Worm (Caenorhabditis elegans) whole organism, early embryonic: ENCODE measurements around the gene ifc-2.

Experiments used
- B0310.2 ChIP-seq: sonication (generic microtip); optimal IDR thresholded peaks from 2 replicates; lab custom pipeline; 2016; ENCODE audit warnings: mild to moderate bottlenecking, missing genetic modification characterization, missing compliant biosample characterization
- F13C5.2 ChIP-seq: sonication (generic microtip); optimal IDR thresholded peaks from 2 replicates; lab custom pipeline; 2017; ENCODE audit warnings: mild to moderate bottlenecking, missing genetic modification characterization, inconsistent platforms, missing compliant biosample characterization
- aly-1 ChIP-seq: sonication (generic microtip); optimal IDR thresholded peaks from 2 replicates; lab custom pipeline; 2016; ENCODE audit warnings: missing genetic modification characterization, missing compliant biosample characterization
- ama-1 ChIP-seq: fragments of 150-350 bp; optimal IDR thresholded peaks from 2 replicates; lab custom pipeline; 2014
- ceh-13 ChIP-seq: fragments of 200-800 bp; sonication (Bioruptor generic); optimal IDR thresholded peaks from 2 replicates; lab custom pipeline; 2018; ENCODE audit warnings: mild to moderate bottlenecking, missing genetic modification characterization, missing compliant biosample characterization
- ceh-36 ChIP-seq: sonication (generic microtip); optimal IDR thresholded peaks from 2 replicates; lab custom pipeline; 2016; ENCODE audit warnings: missing genetic modification characterization, inconsistent platforms, missing compliant biosample characterization
- ets-7 ChIP-seq: sonication (generic microtip); optimal IDR thresholded peaks from 2 replicates; lab custom pipeline; 2016; ENCODE audit warnings: missing genotype, missing genetic modification characterization, missing compliant biosample characterization
- flt-1 ChIP-seq: fragments of 200-800 bp; sonication (Bioruptor generic); IDR thresholded peaks from 2 replicates; pipeline ENCODE4 v1.3.6; 2022; ENCODE audit warnings: missing genetic modification characterization, missing compliant biosample characterization
- hmbx-1 ChIP-seq: sonication (generic microtip); optimal IDR thresholded peaks from 2 replicates; lab custom pipeline; 2016; ENCODE audit warnings: mild to moderate bottlenecking, missing genetic modification characterization, missing compliant biosample characterization
- hmg-4 ChIP-seq: fragments of 200-800 bp; sonication (Bioruptor generic); optimal IDR thresholded peaks from 2 replicates; lab custom pipeline; 2018; ENCODE audit warnings: mild to moderate bottlenecking, missing genetic modification characterization, missing compliant biosample characterization
- hnd-1 ChIP-seq: sonication (generic microtip); optimal IDR thresholded peaks from 2 replicates; lab custom pipeline; 2016; ENCODE audit warnings: missing genetic modification characterization, missing compliant biosample characterization
- pes-1 ChIP-seq: fragments of 200-800 bp; sonication (Bioruptor generic); IDR thresholded peaks from 2 replicates; pipeline ENCODE4 v1.3.6; 2022; ENCODE audit warnings: missing genetic modification reagents, missing genetic modification characterization, missing compliant biosample characterization
- scrt-1 ChIP-seq: fragments of 200-800 bp; sonication (Bioruptor generic); IDR thresholded peaks from 2 replicates; pipeline ENCODE4 v1.3.6; 2022; ENCODE audit warnings: missing genetic modification characterization, missing compliant biosample characterization
- sea-1 ChIP-seq: fragments of 200-800 bp; sonication (Bioruptor generic); conservative IDR thresholded peaks from 2 replicates; pipeline ENCODE4 v1.3.6; 2022; ENCODE audit warnings: missing genetic modification characterization, missing compliant biosample characterization
- tbx-11 ChIP-seq: fragments of 200-800 bp; sonication (Bioruptor generic); IDR thresholded peaks from 2 replicates; pipeline ENCODE4 v1.3.6; 2022; ENCODE audit warnings: missing genetic modification characterization, missing compliant biosample characterization
- tbx-37 ChIP-seq: fragments of 200-800 bp; sonication (Bioruptor generic); conservative IDR thresholded peaks from 2 replicates; pipeline ENCODE4 v1.3.6; 2022; ENCODE audit warnings: missing genetic modification reagents, missing genetic modification characterization, missing compliant biosample characterization
- tra-4 ChIP-seq: sonication (generic microtip); optimal IDR thresholded peaks from 2 replicates; lab custom pipeline; 2017; ENCODE audit warnings: missing genetic modification characterization, missing compliant biosample characterization

ifc-2 gene

ce11 chrX:617730-618129 is 37.0 kb downstream of the ifc-2 start:
- TF ChIP-seq sea-1 (GFP tag; lab: Robert Waterston, UW) (no peak), ceh-13 (GFP tag; lab: Kevin White, UChicago) (no peak), aly-1 (tag; lab: Kevin White, UChicago) (no peak), ceh-36 (no peak), scrt-1 (no peak), tbx-11 (GFP tag; lab: Robert Waterston, UW) (no peak), B0310.2 (tag; lab: Kevin White, UChicago) (no peak), ama-1 (lab: Kevin White, UChicago) (no peak), hnd-1 (no peak), flt-1 (GFP tag; lab: Robert Waterston, UW) (no peak), tra-4 (tag; lab: Kevin White, UChicago) (no peak), hmbx-1 (tag; lab: Kevin White, UChicago) (no peak), tbx-37 (no peak), F13C5.2 (tag; lab: Kevin White, UChicago) (no peak), hmg-4 (GFP tag; lab: Kevin White, UChicago) (no peak), ets-7 (tag; lab: Kevin White, UChicago) (no peak), pes-1 (no peak)

DNA sequence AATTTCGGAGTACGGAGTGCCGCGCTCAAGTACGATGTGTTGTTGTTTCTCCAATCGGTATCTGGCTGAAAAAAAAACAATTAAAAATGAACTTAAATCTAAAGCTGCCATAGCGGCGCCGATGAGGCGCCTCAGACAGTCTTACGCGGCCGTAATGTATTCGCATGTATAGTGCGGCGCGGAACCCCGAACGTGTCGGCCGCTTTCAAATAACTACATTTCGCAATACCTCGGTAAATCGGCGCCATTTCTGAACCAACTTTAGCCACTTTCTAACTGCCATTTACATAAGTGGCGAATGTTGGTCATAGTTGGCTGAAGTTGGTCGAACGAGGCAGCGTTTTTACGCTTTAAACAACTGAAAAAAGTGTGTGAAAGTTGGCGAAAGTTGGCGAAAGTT is 41.9 kb downstream of the ifc-2 start:
- no peak for TF ChIP-seq pes-1
- no peak for TF ChIP-seq ceh-36
- no peak for TF ChIP-seq tbx-11 (GFP tag; lab: Robert Waterston, UW)
- no peak for TF ChIP-seq B0310.2 (tag; lab: Kevin White, UChicago)
- no peak for TF ChIP-seq aly-1 (tag; lab: Kevin White, UChicago)
- no peak for TF ChIP-seq ceh-13 (GFP tag; lab: Kevin White, UChicago)
- TF ChIP-seq hnd-1, result no peak
- TF ChIP-seq scrt-1, result no peak
- TF ChIP-seq tra-4 (tag; lab: Kevin White, UChicago), result no peak
- TF ChIP-seq tbx-37, result no peak
- TF ChIP-seq hmg-4 (GFP tag; lab: Kevin White, UChicago), result no peak
- TF ChIP-seq sea-1 (GFP tag; lab: Robert Waterston, UW), result no peak
- no peak for TF ChIP-seq flt-1 (GFP tag; lab: Robert Waterston, UW)
- TF ChIP-seq hmbx-1 (tag; lab: Kevin White, UChicago), result no peak

DNA sequence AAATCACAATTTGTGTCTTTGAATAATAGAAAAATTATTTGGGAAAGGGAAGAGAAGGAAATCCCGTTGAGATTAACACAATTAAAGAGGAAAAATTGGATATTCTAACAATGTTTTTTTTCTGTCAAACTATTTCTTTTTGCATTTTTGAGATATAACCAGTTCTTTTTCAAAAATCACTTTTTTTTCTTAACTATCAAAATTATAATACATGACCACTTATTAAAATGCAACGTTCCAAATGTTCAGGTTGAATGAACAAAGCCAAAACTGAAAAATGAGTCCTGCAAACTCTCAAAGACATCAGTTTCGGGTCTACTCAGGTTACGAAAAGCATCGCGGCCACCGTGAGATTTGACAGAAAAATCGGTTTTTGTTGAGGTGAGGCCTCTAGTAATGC is 45.2 kb downstream of the ifc-2 start:
- TF ChIP-seq hmbx-1 (tag; lab: Kevin White, UChicago), result no peak
- no peak for TF ChIP-seq sea-1 (GFP tag; lab: Robert Waterston, UW)
- no peak for TF ChIP-seq F13C5.2 (tag; lab: Kevin White, UChicago)
- TF ChIP-seq ceh-13 (GFP tag; lab: Kevin White, UChicago), result no peak
- no peak for TF ChIP-seq hnd-1
- TF ChIP-seq flt-1 (GFP tag; lab: Robert Waterston, UW), result no peak
- no peak for TF ChIP-seq ama-1 (lab: Kevin White, UChicago)
- TF ChIP-seq aly-1 (tag; lab: Kevin White, UChicago), result no peak
- TF ChIP-seq pes-1, result no peak
- TF ChIP-seq scrt-1, result no peak
- TF ChIP-seq tra-4 (tag; lab: Kevin White, UChicago), result no peak
- no peak for TF ChIP-seq ets-7 (tag; lab: Kevin White, UChicago)
- no peak for TF ChIP-seq tbx-37
- no peak for TF ChIP-seq B0310.2 (tag; lab: Kevin White, UChicago)
- TF ChIP-seq tbx-11 (GFP tag; lab: Robert Waterston, UW), result no peak

DNA sequence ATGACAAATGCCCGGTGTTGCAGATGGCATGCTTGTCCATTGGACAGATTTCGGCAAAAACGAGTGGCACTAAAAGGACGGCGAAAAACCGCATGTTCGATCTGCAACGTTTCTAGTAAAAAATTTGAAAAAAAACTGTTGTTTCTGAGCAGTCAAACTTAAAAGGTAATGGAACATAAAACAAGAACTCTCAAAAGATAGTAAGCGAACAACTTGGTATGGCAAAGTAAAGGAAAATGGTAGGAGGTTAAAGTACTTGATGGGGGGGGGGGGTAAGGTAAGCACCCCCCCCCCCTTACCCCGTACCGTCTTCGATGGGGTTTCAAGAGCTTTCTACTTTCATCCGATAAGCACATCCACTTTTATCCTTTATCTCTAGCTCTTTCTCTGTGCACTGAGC is 46.3 kb downstream of the ifc-2 start, which contains the start of gene F13C5.5:
F13C5.5 (minus strand) TSS at position 101 of the 400 bp plus-strand sequence.
- no peak for TF ChIP-seq scrt-1
- TF ChIP-seq B0310.2 (tag; lab: Kevin White, UChicago), result no peak
- TF ChIP-seq flt-1 (GFP tag; lab: Robert Waterston, UW), result no peak
- no peak for TF ChIP-seq tbx-37
- TF ChIP-seq ama-1 (lab: Kevin White, UChicago), result no peak
- no peak for TF ChIP-seq sea-1 (GFP tag; lab: Robert Waterston, UW)
- no peak for TF ChIP-seq tra-4 (tag; lab: Kevin White, UChicago)
- no peak for TF ChIP-seq ceh-13 (GFP tag; lab: Kevin White, UChicago)
- no peak for TF ChIP-seq tbx-11 (GFP tag; lab: Robert Waterston, UW)
- no peak for TF ChIP-seq hmbx-1 (tag; lab: Kevin White, UChicago)
- TF ChIP-seq ets-7 (tag; lab: Kevin White, UChicago), result no peak
- TF ChIP-seq pes-1, result no peak

DNA sequence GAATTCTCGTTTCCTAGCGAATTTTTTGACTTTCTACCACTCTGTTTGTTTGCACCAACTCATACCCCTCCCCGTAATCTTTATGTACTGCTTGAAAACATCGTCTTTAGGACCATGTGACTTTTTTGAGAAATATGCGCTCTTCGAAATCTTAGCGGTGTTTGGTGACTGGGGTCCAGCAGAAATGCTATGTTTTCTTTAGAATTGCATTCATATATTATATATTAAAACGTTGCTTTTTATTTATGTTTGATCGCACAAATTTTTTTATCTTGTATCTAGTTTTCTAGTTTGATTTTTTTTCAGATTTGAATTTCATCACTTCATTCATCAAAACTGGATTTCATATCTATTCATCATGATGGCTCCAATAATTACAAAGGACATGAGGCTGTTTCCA is 52.8 kb downstream of the ifc-2 start, which contains the start of gene F13C5.1:
F13C5.1 (plus strand) TSS at position 301 of the 400 bp plus-strand sequence.
- no peak for TF ChIP-seq pes-1
- TF ChIP-seq flt-1 (GFP tag; lab: Robert Waterston, UW), result no peak
- TF ChIP-seq B0310.2 (tag; lab: Kevin White, UChicago), result no peak
- TF ChIP-seq ceh-36, result no peak
- no peak for TF ChIP-seq ets-7 (tag; lab: Kevin White, UChicago)
- TF ChIP-seq ceh-13 (GFP tag; lab: Kevin White, UChicago), result no peak
- TF ChIP-seq tbx-37, result no peak
- no peak for TF ChIP-seq hnd-1
- TF ChIP-seq scrt-1, result no peak
- TF ChIP-seq F13C5.2 (tag; lab: Kevin White, UChicago), result no peak
- no peak for TF ChIP-seq aly-1 (tag; lab: Kevin White, UChicago)
- no peak for TF ChIP-seq hmg-4 (GFP tag; lab: Kevin White, UChicago)
- TF ChIP-seq tbx-11 (GFP tag; lab: Robert Waterston, UW), result no peak
- TF ChIP-seq tra-4 (tag; lab: Kevin White, UChicago), result no peak
- TF ChIP-seq hmbx-1 (tag; lab: Kevin White, UChicago), result no peak
- TF ChIP-seq ama-1 (lab: Kevin White, UChicago), result no peak

DNA sequence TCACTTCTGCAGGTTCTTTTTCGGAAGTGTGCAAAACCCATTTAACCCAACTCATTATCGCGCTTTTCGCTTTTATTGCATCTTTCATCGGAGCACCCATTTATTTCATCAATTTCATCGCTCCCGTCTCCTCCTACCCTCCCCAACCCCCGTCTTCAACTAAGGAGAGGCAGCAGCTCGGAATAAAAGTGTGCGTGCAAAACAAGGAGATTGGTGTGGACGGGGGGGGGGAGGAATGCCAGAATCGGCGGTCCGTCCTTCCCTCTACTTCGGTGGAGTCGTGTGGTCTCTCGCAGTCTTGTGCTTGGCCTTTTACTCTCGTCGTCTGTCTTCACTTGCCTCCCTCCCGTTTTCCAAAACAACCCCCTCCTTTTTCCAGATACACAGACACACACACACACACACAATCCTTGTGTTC is 53.4 kb downstream of the ifc-2 start:
- TF ChIP-seq hnd-1 (no peak), B0310.2 (tag; lab: Kevin White, UChicago) (no peak), pes-1 (no peak; the same call in 1 of the 2 replicates), ceh-36 (no peak), ets-7 (tag; lab: Kevin White, UChicago) (no peak), tra-4 (tag; lab: Kevin White, UChicago) (no peak), flt-1 (GFP tag; lab: Robert Waterston, UW) (0 out of 2 replicates have a peak, but pooled peaks have one; percentile 8), sea-1 (GFP tag; lab: Robert Waterston, UW) (no peak), scrt-1 (no peak), F13C5.2 (tag; lab: Kevin White, UChicago) (peak; percentile 94), aly-1 (tag; lab: Kevin White, UChicago) (peak; percentile 73), hmbx-1 (tag; lab: Kevin White, UChicago) (no peak), hmg-4 (GFP tag; lab: Kevin White, UChicago) (peak; percentile 86)
